Fruit fly (Drosophila melanogaster): ENCODE data around the gene CG31343.

Gene CG31343

DNA sequence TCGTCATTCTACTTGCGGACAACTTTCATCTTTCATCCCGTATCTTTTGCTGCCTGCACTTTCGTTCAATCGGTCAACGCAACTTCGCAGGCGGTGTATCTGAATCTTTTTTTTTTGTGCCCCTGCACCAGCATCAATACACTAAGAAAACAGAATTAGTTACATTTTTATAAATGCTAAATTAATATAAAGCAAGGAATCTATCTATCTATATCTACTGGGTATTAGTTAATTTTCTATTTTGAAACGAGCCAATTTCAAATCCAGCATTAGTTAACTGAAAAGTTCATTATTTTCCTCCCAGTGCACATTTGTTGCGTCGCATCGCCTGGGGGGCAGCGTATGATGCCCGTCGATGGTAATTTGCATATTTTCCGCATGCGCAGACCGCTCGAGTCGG lies 12.2 kb upstream of the CG31343 start:
- TF ChIP-seq CG10631 (GFP tag; optimal IDR thresholded peaks at IDR 0.05) (peak; percentile 50), Ets96B (tag; optimal IDR thresholded peaks at IDR 0.05) (peak; percentile 40), acj6 (GFP tag; optimal IDR thresholded peaks at IDR 0.05) (peak; percentile 70), CG31627 (GFP tag; optimal IDR thresholded peaks at IDR 0.05) (peak; percentile 46), Eip75B (GFP tag; optimal IDR thresholded peaks at IDR 0.05) (peak; percentile 54), fkh (GFP tag; optimal IDR thresholded peaks at IDR 0.05) (no peak), CG4318 (GFP tag; optimal IDR thresholded peaks at IDR 0.05) (peak; percentile 74), CG6276 (GFP tag; optimal IDR thresholded peaks at IDR 0.05) (peak; percentile 69), esn (GFP tag; optimal IDR thresholded peaks at IDR 0.05) (peak; percentile 57), CG10669 (GFP tag; optimal IDR thresholded peaks at IDR 0.05) (no peak), Gug (GFP tag; IDR thresholded peaks at IDR 0.05) (peak; percentile 62), Sox15 (GFP tag; optimal IDR thresholded peaks at IDR 0.05) (peak; percentile 28), Smox (GFP tag; optimal IDR thresholded peaks at IDR 0.05) (peak; percentile 57), Hr38 (GFP tag; optimal IDR thresholded peaks at IDR 0.05) (peak; percentile 63), OdsH (GFP tag; optimal IDR thresholded peaks at IDR 0.05) (peak; percentile 70), CG11902 (GFP tag; optimal IDR thresholded peaks at IDR 0.05) (peak; percentile 8), Hr39 (GFP tag; optimal IDR thresholded peaks at IDR 0.05) (peak; percentile 56), CG32006 (GFP tag; optimal IDR thresholded peaks at IDR 0.05) (peak; percentile 92), Lpt (GFP tag; optimal IDR thresholded peaks at IDR 0.05) (peak; percentile 68), CG34406 (GFP tag; optimal IDR thresholded peaks at IDR 0.05) (peak; percentile 60), fd85E (GFP tag; optimal IDR thresholded peaks at IDR 0.05) (no peak), CG11762 (GFP tag; optimal IDR thresholded peaks at IDR 0.05; ENCODE audit: insufficient read depth) (peak; percentile 33), pdm3 (GFP tag; optimal IDR thresholded peaks at IDR 0.05) (peak; percentile 76), Eip93F (GFP tag; optimal IDR thresholded peaks at IDR 0.05) (no peak), CG6163 (GFP tag; IDR thresholded peaks at IDR 0.05) (peak; percentile 87), Eip78C (GFP tag) (peak; percentile 93), CG8319 (GFP tag; optimal IDR thresholded peaks at IDR 0.05) (no peak), svp (GFP tag) (peak; percentile 54), spab (GFP tag; optimal IDR thresholded peaks at IDR 0.05) (peak; percentile 14), Blimp-1 (GFP tag; optimal IDR thresholded peaks at IDR 0.05) (no peak), cyc (GFP tag; optimal IDR thresholded peaks at IDR 0.05) (peak; percentile 43), CG9139 (GFP tag; optimal IDR thresholded peaks at IDR 0.05) (no peak), Sox102F (GFP tag; optimal IDR thresholded peaks at IDR 0.05) (peak; percentile 29), CG7368 (GFP tag; optimal IDR thresholded peaks at IDR 0.05) (peak; percentile 9), CG8119 (GFP tag; IDR thresholded peaks at IDR 0.05) (peak; percentile 92), CG16779 (tag; optimal IDR thresholded peaks at IDR 0.05) (no peak), eg (GFP tag; IDR thresholded peaks at IDR 0.05) (peak; percentile 90), CG3032 (tag; optimal IDR thresholded peaks at IDR 0.05) (peak; percentile 24), vri (GFP tag; optimal IDR thresholded peaks at IDR 0.05) (peak; percentile 18), Hr4 (GFP tag; optimal IDR thresholded peaks at IDR 0.05) (peak; percentile 95), salr (GFP tag; optimal IDR thresholded peaks at IDR 0.05) (peak in 1 of 2 experiments; percentile 56), topi (GFP tag; optimal IDR thresholded peaks at IDR 0.05) (peak; percentile 22), CG1621 (tag; optimal IDR thresholded peaks at IDR 0.05) (no peak), Ets21C (GFP tag; optimal IDR thresholded peaks at IDR 0.05) (peak; percentile 1), ss (GFP tag; optimal IDR thresholded peaks at IDR 0.05) (no peak), fd59A (GFP tag; optimal IDR thresholded peaks at IDR 0.05) (no peak), CG6808 (GFP tag; optimal IDR thresholded peaks at IDR 0.05) (no peak), dac (GFP tag; optimal IDR thresholded peaks at IDR 0.05) (peak; percentile 74), CG6854 (GFP tag; optimal IDR thresholded peaks at IDR 0.05) (no peak), CG8632 (GFP tag; optimal IDR thresholded peaks at IDR 0.05) (peak; percentile 46), Met (GFP tag; optimal IDR thresholded peaks at IDR 0.05) (peak; percentile 59), CG11294 (GFP tag; IDR thresholded peaks at IDR 0.05) (peak; percentile 48; the same call in 1 of the 2 replicates)

Data from whole organism, prepupa.